Fruit fly (Drosophila melanogaster): Measurements from ENCODE around the gene CG17544.

dm6 chr2L:19342018-19342417, 56.3 kb downstream of the CG17544 start:
- no peak for TF ChIP-seq Dll (optimal IDR thresholded peaks at IDR 0.05)
- no peak for TF ChIP-seq CG8478 (optimal IDR thresholded peaks at IDR 0.05)
- TF ChIP-seq psq (optimal IDR thresholded peaks at IDR 0.05): no peak
- TF ChIP-seq EcR (GFP tag; optimal IDR thresholded peaks at IDR 0.05): no peak
- TF ChIP-seq usp (GFP tag; optimal IDR thresholded peaks at IDR 0.05): no peak

Measured in whole organism.